Fruit fly (Drosophila melanogaster) whole organism, adult: Measurements from ENCODE around the gene mgr.

ENCODE experiments used
- CG11617 ChIP-seq: fragments of 200-800 bp; sonication (Bioruptor generic); optimal IDR thresholded peaks from 2 replicates; lab custom pipeline; 2017; ENCODE audit warnings: mild to moderate bottlenecking, missing biosample characterization, missing genetic modification reagents, missing genetic modification characterization
- CG12768 ChIP-seq: fragments of 200-800 bp; sonication (Bioruptor generic); optimal IDR thresholded peaks from 2 replicates; lab custom pipeline; 2017; ENCODE audit warnings: missing biosample characterization, missing genetic modification characterization, mild to moderate bottlenecking, moderate library complexity, missing genetic modification reagents
- CG14711 ChIP-seq: fragments of 200-800 bp; sonication (Bioruptor generic); optimal IDR thresholded peaks from 2 replicates; lab custom pipeline; 2018; ENCODE audit warnings: missing biosample characterization, mild to moderate bottlenecking, missing genetic modification characterization, moderate library complexity
- CG1620 ChIP-seq: fragments of 200-800 bp; sonication (Bioruptor generic); optimal IDR thresholded peaks from 2 replicates; lab custom pipeline; 2016; ENCODE audit warnings: missing biosample characterization, missing genetic modification characterization
- CG33017 ChIP-seq: fragments of 200-800 bp; sonication (Bioruptor generic); optimal IDR thresholded peaks from 2 replicates; lab custom pipeline; 2018; ENCODE audit warnings: missing biosample characterization, mild to moderate bottlenecking, missing genetic modification characterization, moderate library complexity
- CG5204 ChIP-seq: fragments of 200-800 bp; sonication (Bioruptor generic); optimal IDR thresholded peaks from 2 replicates; lab custom pipeline; 2016; ENCODE audit warnings: missing biosample characterization, missing genetic modification characterization
- CG7045 ChIP-seq: fragments of 200-800 bp; sonication (Bioruptor generic); optimal IDR thresholded peaks from 2 replicates; lab custom pipeline; 2017; ENCODE audit warnings: missing biosample characterization, mild to moderate bottlenecking, missing genetic modification characterization
- CG7101 ChIP-seq: fragments of 200-800 bp; sonication (Bioruptor generic); optimal IDR thresholded peaks from 2 replicates; lab custom pipeline; 2018; ENCODE audit warnings: missing biosample characterization, mild to moderate bottlenecking, missing genetic modification characterization, moderate library complexity
- Clk ChIP-seq: fragments of 200-800 bp; sonication (Bioruptor generic); optimal IDR thresholded peaks from 2 replicates; lab custom pipeline; 2017; ENCODE audit warnings: missing biosample characterization, missing genetic modification characterization
- Crg-1 ChIP-seq: fragments of 200-800 bp; sonication (Bioruptor generic); optimal IDR thresholded peaks from 2 replicates; lab custom pipeline; 2016; ENCODE audit warnings: missing biosample characterization, missing genetic modification characterization
- Hr96 ChIP-seq: fragments of 200-800 bp; sonication (Bioruptor generic); optimal IDR thresholded peaks from 2 replicates; lab custom pipeline; 2016; ENCODE audit warnings: missing biosample characterization, missing genetic modification characterization
- Mnt ChIP-seq: fragments of 200-800 bp; sonication (Bioruptor generic); optimal IDR thresholded peaks from 2 replicates; lab custom pipeline; 2016; ENCODE audit warnings: missing biosample characterization, mild to moderate bottlenecking, missing genetic modification characterization
- bab1 ChIP-seq: fragments of 200-800 bp; sonication (Bioruptor generic); optimal IDR thresholded peaks from 3 replicates; lab custom pipeline; 2019; ENCODE audit warnings: missing biosample characterization, mild to moderate bottlenecking, missing genetic modification characterization, moderate library complexity
- cic ChIP-seq: fragments of 200-800 bp; sonication (Bioruptor generic); optimal IDR thresholded peaks from 2 replicates; lab custom pipeline; 2017; ENCODE audit warnings: missing biosample characterization, mild to moderate bottlenecking, missing genetic modification characterization, moderate library complexity
- cnc ChIP-seq, 2 experiments: fragments of >200 bp; optimal IDR thresholded peaks; 2 replicates each; lab custom pipeline; 2017
- kay ChIP-seq: fragments of 200-800 bp; sonication (Bioruptor generic); peaks from one replicate; lab custom pipeline; 2016; ENCODE audit warnings: missing biosample characterization, missing genetic modification characterization, borderline replicate concordance
- ovo ChIP-seq: fragments of 200-800 bp; sonication (Bioruptor generic); optimal IDR thresholded peaks from 2 replicates; lab custom pipeline; 2016; ENCODE audit warnings: missing biosample characterization, missing genetic modification characterization
- pad ChIP-seq: fragments of 200-800 bp; sonication (Bioruptor generic); optimal IDR thresholded peaks from 3 replicates; lab custom pipeline; 2017; ENCODE audit warnings: missing biosample characterization, missing genetic modification characterization, mild to moderate bottlenecking, moderate library complexity, missing genetic modification reagents
- tj ChIP-seq: fragments of 200-800 bp; sonication (Bioruptor generic); optimal IDR thresholded peaks from 3 replicates; lab custom pipeline; 2017; ENCODE audit warnings: missing biosample characterization, mild to moderate bottlenecking, missing genetic modification characterization, moderate library complexity
- toe ChIP-seq: fragments of 200-800 bp; sonication (Bioruptor generic); optimal IDR thresholded peaks from 2 replicates; lab custom pipeline; 2016; ENCODE audit warnings: missing biosample characterization, missing genetic modification characterization

The mgr gene

DNA sequence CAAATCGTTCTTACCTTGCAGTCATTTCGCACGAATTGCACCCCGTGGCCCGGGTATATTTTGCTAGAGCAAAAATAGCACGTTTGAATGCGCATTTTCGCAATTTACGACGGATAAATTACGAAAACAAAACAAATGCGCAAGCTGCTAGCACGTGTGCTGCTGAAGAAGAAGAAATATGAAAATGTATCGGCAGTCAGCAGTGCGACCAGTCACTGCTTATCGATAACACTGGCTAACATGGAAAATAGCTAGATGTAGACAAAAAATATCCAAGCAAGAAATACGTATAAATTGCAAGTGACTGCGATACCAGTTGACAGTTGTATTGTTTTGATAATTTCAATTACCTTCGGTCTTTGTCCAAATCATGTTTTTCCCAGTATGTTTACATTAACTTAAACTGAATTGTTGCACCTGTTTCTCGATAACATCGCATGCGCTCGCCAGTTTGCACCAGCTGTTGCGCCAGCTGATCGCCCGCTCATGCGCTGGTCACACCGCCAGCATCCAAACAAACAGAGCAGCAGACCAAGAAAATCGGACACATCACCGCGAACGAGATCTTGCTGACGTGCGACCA lies 21.8 kb upstream of the mgr start, which contains the start of the genes RpL24-like and CG5276:
Gene RpL24-like (minus strand): TSS at position 188 of the 583 bp plus-strand sequence.
Gene CG5276 (plus strand): TSS at position 344 of the 583 bp plus-strand sequence.
- TF ChIP-seq CG11617 (GFP tag; lab: Kevin White, UChicago) (peak; percentile 69), tj (GFP tag; lab: Kevin White, UChicago) (peak; percentile 11), bab1 (GFP tag; lab: Kevin White, UChicago) (peak; percentile 36), cnc (optimal IDR thresholded peaks at IDR 0.05; lab: Kevin White, UChicago) (no peak), Mnt (GFP tag; lab: Kevin White, UChicago) (peak; percentile 99)

DNA sequence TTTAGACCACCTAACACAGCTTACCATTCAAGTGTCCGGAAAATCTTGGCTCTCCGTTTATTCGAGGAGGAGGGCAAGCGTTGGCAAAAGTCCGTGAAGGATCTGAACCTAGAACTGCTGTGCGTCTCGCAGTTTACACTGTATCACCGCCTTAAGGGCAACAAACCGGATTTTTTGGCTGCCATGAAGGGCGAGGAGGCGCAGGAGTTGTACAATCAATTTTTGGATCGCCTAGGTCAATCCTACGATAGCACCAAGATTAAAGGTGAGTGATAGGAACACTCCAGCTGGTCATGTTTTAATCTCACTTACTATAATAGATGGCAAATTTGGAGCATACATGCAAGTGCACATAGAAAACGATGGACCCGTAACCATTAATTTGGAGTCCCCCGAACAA lies 20.6 kb upstream of the mgr start:
- TF ChIP-seq CG1620 (GFP tag; lab: Kevin White, UChicago) (no peak), Hr96 (GFP tag; lab: Kevin White, UChicago) (no peak), bab1 (GFP tag; lab: Kevin White, UChicago) (no peak), CG14711 (tag; lab: Kevin White, UChicago) (no peak)

DNA sequence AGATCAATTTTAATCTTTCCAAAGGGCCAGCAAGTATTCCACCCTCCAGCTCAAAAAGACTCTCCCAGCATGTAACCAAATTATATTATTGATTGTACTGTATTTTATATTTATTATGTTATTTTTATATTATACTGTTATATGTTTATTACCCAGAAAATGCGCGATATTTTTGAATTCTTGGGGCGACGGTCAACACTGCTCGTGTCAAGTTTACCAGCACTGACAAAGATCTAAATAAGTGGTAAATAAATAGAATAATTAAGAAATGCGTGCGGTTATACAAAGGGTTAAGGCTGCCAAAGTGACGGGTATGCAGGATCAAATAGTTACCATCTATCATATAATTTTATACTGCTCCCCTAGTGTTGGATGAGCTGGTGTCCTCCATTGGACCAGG lies 20.1 kb upstream of the mgr start, which contains the start of gene Dtd:
Gene Dtd (plus strand): TSS at position 248 of the 400 bp plus-strand sequence.
- no peak for TF ChIP-seq tj (GFP tag; lab: Kevin White, UChicago)
- peak; percentile 51 for TF ChIP-seq pad (GFP tag; lab: Kevin White, UChicago)
- no peak for TF ChIP-seq CG1620 (GFP tag; lab: Kevin White, UChicago)
- TF ChIP-seq CG7045 (GFP tag; lab: Kevin White, UChicago) = no peak
- no peak for TF ChIP-seq kay (GFP tag; lab: Kevin White, UChicago)
- TF ChIP-seq toe (GFP tag; lab: Kevin White, UChicago) = no peak
- peak; percentile 43 for TF ChIP-seq CG14711 (tag; lab: Kevin White, UChicago)
- peak; percentile 54 for TF ChIP-seq Crg-1 (GFP tag; lab: Kevin White, UChicago)
- TF ChIP-seq cic = no peak
- TF ChIP-seq Hr96 (GFP tag; lab: Kevin White, UChicago) = no peak
- TF ChIP-seq CG12768 (GFP tag; lab: Kevin White, UChicago) = peak; percentile 54
- no peak for TF ChIP-seq Clk (GFP tag; lab: Kevin White, UChicago)
- TF ChIP-seq CG33017 (tag; lab: Kevin White, UChicago) = peak; percentile 3
- peak; percentile 44 for TF ChIP-seq Mnt (GFP tag; lab: Kevin White, UChicago)
- TF ChIP-seq CG11617 (GFP tag; lab: Kevin White, UChicago) = no peak
- no peak for TF ChIP-seq cnc (optimal IDR thresholded peaks at IDR 0.05; lab: Kevin White, UChicago)
- TF ChIP-seq ovo (GFP tag; lab: Kevin White, UChicago) = no peak
- peak; percentile 58 for TF ChIP-seq CG7101
- TF ChIP-seq bab1 (GFP tag; lab: Kevin White, UChicago) = no peak
- TF ChIP-seq CG5204 = no peak

DNA sequence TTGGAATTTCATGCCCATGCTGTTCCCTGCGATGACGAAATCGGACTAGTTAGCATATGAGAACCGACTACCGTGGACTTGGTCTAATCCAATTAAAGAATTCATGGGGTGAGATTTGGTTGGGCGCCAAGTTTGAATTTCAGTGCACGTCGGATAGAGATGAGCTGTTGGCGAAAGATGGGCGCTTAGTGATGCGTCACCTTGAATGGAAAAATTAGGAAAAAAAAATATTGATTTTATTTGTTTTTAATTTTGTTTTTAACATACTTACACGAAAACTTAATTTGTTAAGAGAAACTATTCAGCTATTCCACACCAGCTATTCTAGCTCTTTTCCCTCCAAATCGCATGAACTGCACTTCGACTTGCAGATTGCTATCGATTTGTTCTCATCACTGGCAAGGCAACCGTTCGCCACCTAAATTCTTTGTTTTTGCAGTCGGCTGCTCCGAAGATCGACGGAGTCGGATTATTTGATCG lies 12.0 kb upstream of the mgr start, which contains the start of the genes ninaG and Sptz:
Gene ninaG (minus strand): TSS at position 51 of the 480 bp plus-strand sequence.
Gene Sptz (plus strand): TSS at position 450 of the 480 bp plus-strand sequence.
- TF ChIP-seq CG1620 (GFP tag; lab: Kevin White, UChicago) (peak; percentile 95), Clk (GFP tag; lab: Kevin White, UChicago) (peak; percentile 73), CG11617 (GFP tag; lab: Kevin White, UChicago) (peak; percentile 86), toe (GFP tag; lab: Kevin White, UChicago) (peak; percentile 89), cnc (optimal IDR thresholded peaks at IDR 0.05; lab: Kevin White, UChicago) (no peak), ovo (GFP tag; lab: Kevin White, UChicago) (peak; percentile 76), kay (GFP tag; lab: Kevin White, UChicago) (no peak), CG7045 (GFP tag; lab: Kevin White, UChicago) (peak; percentile 87), tj (GFP tag; lab: Kevin White, UChicago) (peak; percentile 59), CG33017 (tag; lab: Kevin White, UChicago) (peak; percentile 76), CG7101 (peak; percentile 87), Hr96 (GFP tag; lab: Kevin White, UChicago) (peak; percentile 90), Mnt (GFP tag; lab: Kevin White, UChicago) (peak; percentile 81), CG14711 (tag; lab: Kevin White, UChicago) (peak; percentile 82), Crg-1 (GFP tag; lab: Kevin White, UChicago) (peak; percentile 84), bab1 (GFP tag; lab: Kevin White, UChicago) (peak; percentile 88), CG5204 (peak; percentile 87), pad (GFP tag; lab: Kevin White, UChicago) (peak; percentile 73), cic (no peak), CG12768 (GFP tag; lab: Kevin White, UChicago) (peak; percentile 88)

DNA sequence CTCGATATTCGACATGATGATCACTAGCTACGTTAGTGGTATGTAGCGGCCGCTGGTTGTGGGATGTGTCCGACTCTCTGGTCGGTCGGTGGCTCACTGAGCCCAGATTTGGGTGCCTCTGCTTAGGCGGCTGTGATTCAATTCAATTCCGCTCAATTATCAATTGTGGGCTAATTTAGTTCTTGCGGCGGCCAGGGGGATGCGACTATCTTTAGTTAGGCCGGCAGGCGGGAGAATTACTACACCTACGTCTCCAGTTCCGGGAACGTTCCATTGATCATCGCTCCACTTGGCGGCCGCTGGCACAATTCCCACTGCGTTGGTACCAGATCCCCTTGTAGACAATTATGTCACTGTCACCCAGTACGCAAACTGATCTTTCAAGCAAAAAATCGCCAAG lies 8.9 kb upstream of the mgr start, which contains the start of the genes bumpel and CG45676:
Gene bumpel (minus strand): TSS at position 101 of the 400 bp plus-strand sequence.
Gene CG45676 (plus strand): TSS at position 318 of the 400 bp plus-strand sequence.
- TF ChIP-seq CG12768 (GFP tag; lab: Kevin White, UChicago) = peak; percentile 2
- TF ChIP-seq CG7045 (GFP tag; lab: Kevin White, UChicago) = no peak

DNA sequence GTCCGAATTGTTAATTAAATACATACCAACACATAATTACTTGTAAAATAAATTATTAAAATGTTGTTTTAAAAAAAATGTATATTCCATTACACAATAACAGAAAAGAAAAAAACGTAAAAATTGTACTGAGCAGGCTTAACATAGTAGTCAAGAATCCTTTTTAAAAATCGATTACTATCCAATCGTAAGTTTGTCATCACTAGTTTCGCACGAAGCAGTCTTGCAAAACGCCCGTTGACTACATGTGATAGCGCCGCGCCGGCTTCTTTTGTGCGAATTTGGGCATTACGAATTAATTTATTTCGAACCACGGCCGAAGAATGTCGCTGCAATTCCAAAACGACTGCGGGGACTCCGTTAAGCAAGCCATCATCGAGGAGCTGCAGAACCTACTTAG lies 2.7 kb upstream of the mgr start, which contains the start of gene Ipo9:
Gene Ipo9 (plus strand): TSS at position 152 of the 400 bp plus-strand sequence.
- TF ChIP-seq CG7101 (peak; percentile 40), CG7045 (GFP tag; lab: Kevin White, UChicago) (no peak), cic (peak; percentile 1), kay (GFP tag; lab: Kevin White, UChicago) (peak; percentile 70), Clk (GFP tag; lab: Kevin White, UChicago) (no peak), bab1 (GFP tag; lab: Kevin White, UChicago) (peak; percentile 19), pad (GFP tag; lab: Kevin White, UChicago) (no peak), Mnt (GFP tag; lab: Kevin White, UChicago) (peak; percentile 76), CG5204 (no peak), cnc (optimal IDR thresholded peaks at IDR 0.05; lab: Kevin White, UChicago) (no peak), CG11617 (GFP tag; lab: Kevin White, UChicago) (no peak), CG12768 (GFP tag; lab: Kevin White, UChicago) (no peak), Crg-1 (GFP tag; lab: Kevin White, UChicago) (peak; percentile 18), ovo (GFP tag; lab: Kevin White, UChicago) (no peak), CG1620 (GFP tag; lab: Kevin White, UChicago) (no peak), tj (GFP tag; lab: Kevin White, UChicago) (no peak), CG14711 (tag; lab: Kevin White, UChicago) (no peak), Hr96 (GFP tag; lab: Kevin White, UChicago) (no peak), toe (GFP tag; lab: Kevin White, UChicago) (no peak), CG33017 (tag; lab: Kevin White, UChicago) (no peak)
